Worm (Caenorhabditis elegans) whole organism, late embryonic: Measurements from ENCODE around the gene mdt-30.

Experiments
- C08G9.2 ChIP-seq: sonication (generic microtip); optimal IDR thresholded peaks from 2 replicates; lab custom pipeline; 2016; ENCODE audit warnings: mild to moderate bottlenecking, missing genetic modification characterization, moderate library complexity, missing compliant biosample characterization
- C38D4.7 ChIP-seq: fragments of 200-800 bp; sonication (Bioruptor generic); optimal IDR thresholded peaks from 2 replicates; lab custom pipeline; 2018; ENCODE audit warnings: mild to moderate bottlenecking, missing genetic modification characterization, moderate library complexity, missing compliant biosample characterization
- F13H6.1 ChIP-seq: sonication (generic microtip); optimal IDR thresholded peaks from 2 replicates; lab custom pipeline; 2016; ENCODE audit warnings: missing genetic modification characterization, missing compliant biosample characterization
- K09A11.1 ChIP-seq: sonication (generic microtip); optimal IDR thresholded peaks from 2 replicates; lab custom pipeline; 2017; ENCODE audit warnings: antibody characterized with exemption, mild to moderate bottlenecking, missing genetic modification characterization, missing compliant biosample characterization; ENCODE audit not compliant: insufficient read depth
- T23F11.4 ChIP-seq: fragments of 200-800 bp; sonication (Bioruptor generic); optimal IDR thresholded peaks from 2 replicates; lab custom pipeline; 2018; ENCODE audit warnings: mild to moderate bottlenecking, missing genetic modification characterization, missing compliant biosample characterization
- ama-1 ChIP-seq: fragments of 150-350 bp; optimal IDR thresholded peaks from 2 replicates; lab custom pipeline; 2014
- ceh-22 ChIP-seq: sonication (generic microtip); optimal IDR thresholded peaks from 2 replicates; lab custom pipeline; 2017; ENCODE audit warnings: missing biosample characterization, missing genetic modification characterization
- ceh-24 ChIP-seq: sonication (generic microtip); optimal IDR thresholded peaks from 2 replicates; lab custom pipeline; 2016; ENCODE audit warnings: mild to moderate bottlenecking, missing genetic modification characterization, missing compliant biosample characterization
- ceh-34 ChIP-seq: sonication (generic microtip); optimal IDR thresholded peaks from 2 replicates; lab custom pipeline; 2016; ENCODE audit warnings: mild to moderate bottlenecking, missing genetic modification characterization, missing compliant biosample characterization
- ceh-45 ChIP-seq: fragments of 200-800 bp; sonication (Bioruptor generic); IDR thresholded peaks from 2 replicates; pipeline ENCODE4 v1.3.6; 2022; ENCODE audit warnings: missing genetic modification reagents, missing genetic modification characterization, missing compliant biosample characterization
- ceh-48 ChIP-seq: sonication (generic microtip); optimal IDR thresholded peaks from 2 replicates; lab custom pipeline; 2016; ENCODE audit warnings: missing genetic modification characterization, inconsistent platforms, missing compliant biosample characterization
- ceh-9 ChIP-seq: sonication (generic microtip); optimal IDR thresholded peaks from 2 replicates; lab custom pipeline; 2016; ENCODE audit warnings: mild to moderate bottlenecking, missing genetic modification characterization, inconsistent platforms, missing compliant biosample characterization
- che-1 ChIP-seq: sonication (generic microtip); optimal IDR thresholded peaks from 2 replicates; lab custom pipeline; 2016; ENCODE audit warnings: mild to moderate bottlenecking, missing genetic modification characterization, missing compliant biosample characterization
- dmd-4 ChIP-seq: sonication (generic microtip); optimal IDR thresholded peaks from 2 replicates; lab custom pipeline; 2016; ENCODE audit warnings: borderline replicate concordance, missing genetic modification characterization, missing compliant biosample characterization
- dve-1 ChIP-seq: sonication (generic microtip); optimal IDR thresholded peaks from 2 replicates; lab custom pipeline; 2017; ENCODE audit warnings: antibody characterized with exemption, mild to moderate bottlenecking, missing genetic modification characterization, missing compliant biosample characterization
- elt-2 ChIP-seq: sonication (generic microtip); optimal IDR thresholded peaks from 2 replicates; lab custom pipeline; 2016; ENCODE audit warnings: missing genetic modification reagents, missing genetic modification characterization, missing compliant biosample characterization
- ets-4 ChIP-seq: sonication (generic microtip); optimal IDR thresholded peaks from 2 replicates; lab custom pipeline; 2016; ENCODE audit warnings: missing genetic modification characterization, missing compliant biosample characterization
- eyg-1 ChIP-seq: sonication (generic microtip); optimal IDR thresholded peaks from 2 replicates; lab custom pipeline; 2016; ENCODE audit warnings: missing genotype, missing genetic modification characterization, missing compliant biosample characterization
- fkh-10 ChIP-seq: fragments of 150-350 bp; optimal IDR thresholded peaks from 2 replicates; lab custom pipeline; 2014; ENCODE audit warnings: missing biosample characterization, missing genetic modification reagents, missing genetic modification characterization
- fkh-6 ChIP-seq: sonication (generic microtip); optimal IDR thresholded peaks from 2 replicates; lab custom pipeline; 2016; ENCODE audit warnings: missing genetic modification characterization, missing compliant biosample characterization
- gmeb-2 ChIP-seq: sonication (generic microtip); optimal IDR thresholded peaks from 2 replicates; lab custom pipeline; 2016; ENCODE audit warnings: missing genetic modification characterization, inconsistent platforms, missing compliant biosample characterization
- hlh-30 ChIP-seq: sonication (generic microtip); optimal IDR thresholded peaks from 2 replicates; lab custom pipeline; 2017; ENCODE audit warnings: antibody characterized with exemption, missing genetic modification characterization, missing compliant biosample characterization; ENCODE audit not compliant: insufficient read depth
- hlh-8 ChIP-seq: sonication (generic microtip); optimal IDR thresholded peaks from 2 replicates; lab custom pipeline; 2016; ENCODE audit warnings: missing genotype, missing genetic modification characterization, missing compliant biosample characterization
- lim-6 ChIP-seq: sonication (generic microtip); optimal IDR thresholded peaks from 2 replicates; lab custom pipeline; 2016; ENCODE audit warnings: missing genetic modification characterization, missing compliant biosample characterization
- madf-2 ChIP-seq: sonication (generic microtip); optimal IDR thresholded peaks from 2 replicates; lab custom pipeline; 2017; ENCODE audit warnings: missing genetic modification characterization, missing compliant biosample characterization
- mec-3 ChIP-seq: sonication (generic microtip); optimal IDR thresholded peaks from 2 replicates; lab custom pipeline; 2016; ENCODE audit warnings: borderline replicate concordance, missing genetic modification characterization, missing compliant biosample characterization
- nfya-1 ChIP-seq: sonication (generic microtip); optimal IDR thresholded peaks from 2 replicates; lab custom pipeline; 2017; ENCODE audit warnings: missing genetic modification characterization, mild to moderate bottlenecking, missing compliant biosample characterization, antibody characterized with exemption, moderate library complexity
- nhr-11 ChIP-seq: fragments of 150-350 bp; optimal IDR thresholded peaks from 2 replicates; lab custom pipeline; 2014; ENCODE audit warnings: missing biosample characterization, missing genetic modification characterization
- npax-4 ChIP-seq: sonication (generic microtip); optimal IDR thresholded peaks from 2 replicates; lab custom pipeline; 2016; ENCODE audit warnings: missing genetic modification characterization, missing compliant biosample characterization
- odd-2 ChIP-seq: sonication (generic microtip); optimal IDR thresholded peaks from 2 replicates; lab custom pipeline; 2017; ENCODE audit warnings: antibody characterized with exemption, mild to moderate bottlenecking, missing genetic modification characterization, missing compliant biosample characterization
- pag-3 ChIP-seq: sonication (generic microtip); optimal IDR thresholded peaks from 2 replicates; lab custom pipeline; 2016; ENCODE audit warnings: missing compliant biosample characterization, missing genetic modification characterization, borderline replicate concordance
- pat-9 ChIP-seq: fragments of 200-800 bp; sonication (Bioruptor generic); optimal IDR thresholded peaks from 2 replicates; lab custom pipeline; 2018; ENCODE audit warnings: mild to moderate bottlenecking, missing genetic modification characterization, moderate library complexity, missing compliant biosample characterization
- pax-1 ChIP-seq: fragments of 150-350 bp; optimal IDR thresholded peaks from 2 replicates; lab custom pipeline; 2014; ENCODE audit warnings: missing biosample characterization, missing genetic modification characterization
- ref-2 ChIP-seq: sonication (generic microtip); optimal IDR thresholded peaks from 2 replicates; lab custom pipeline; 2016; ENCODE audit warnings: missing genetic modification characterization, missing compliant biosample characterization
- sdc-2 ChIP-seq: sonication (generic microtip); optimal IDR thresholded peaks from 2 replicates; lab custom pipeline; 2016; ENCODE audit warnings: missing genotype, missing genetic modification characterization, missing compliant biosample characterization
- sox-4 ChIP-seq: sonication (generic microtip); optimal IDR thresholded peaks from 2 replicates; lab custom pipeline; 2017; ENCODE audit warnings: mild to moderate bottlenecking, missing genetic modification characterization, inconsistent platforms, missing compliant biosample characterization
- syd-9 ChIP-seq: sonication (generic microtip); optimal IDR thresholded peaks from 2 replicates; lab custom pipeline; 2016; ENCODE audit warnings: mild to moderate bottlenecking, missing genetic modification characterization, moderate library complexity, missing compliant biosample characterization
- tbx-7 ChIP-seq: sonication (generic microtip); optimal IDR thresholded peaks from 2 replicates; lab custom pipeline; 2016; ENCODE audit warnings: missing genotype, missing genetic modification characterization, missing compliant biosample characterization
- ttx-3 ChIP-seq: sonication (generic microtip); optimal IDR thresholded peaks from 2 replicates; lab custom pipeline; 2016; ENCODE audit warnings: missing genetic modification reagents, missing genetic modification characterization, missing compliant biosample characterization
- unc-42 ChIP-seq: sonication (generic microtip); optimal IDR thresholded peaks from 2 replicates; lab custom pipeline; 2016; ENCODE audit warnings: missing genotype, missing genetic modification characterization, missing compliant biosample characterization
- unc-55 ChIP-seq: sonication (generic microtip); optimal IDR thresholded peaks from 2 replicates; lab custom pipeline; 2017; ENCODE audit warnings: missing biosample characterization, missing genetic modification reagents, missing genetic modification characterization
- unc-86 ChIP-seq: sonication (generic microtip); optimal IDR thresholded peaks from 2 replicates; lab custom pipeline; 2016; ENCODE audit warnings: missing genetic modification characterization, missing compliant biosample characterization
- zip-5 ChIP-seq: sonication (generic microtip); optimal IDR thresholded peaks from 2 replicates; lab custom pipeline; 2016; ENCODE audit warnings: missing genetic modification characterization, missing compliant biosample characterization
- ztf-16 ChIP-seq: sonication (generic microtip); optimal IDR thresholded peaks from 2 replicates; lab custom pipeline; 2017; ENCODE audit warnings: missing genetic modification characterization, missing compliant biosample characterization

The mdt-30 gene

ce11 chrIII:8047412-8047811 lies 19.6 kb upstream of the mdt-30 start, which contains the start of gene K12H4.2:
Gene K12H4.2 (plus strand): TSS chrIII:8047712.
- no peak for TF ChIP-seq sox-4 (tag; lab: Kevin White, UChicago)
- TF ChIP-seq, all 69 proteins: peak for 0

- TF ChIP-seq K09A11.1 (tag; lab: Kevin White, UChicago), result no peak
- TF ChIP-seq fkh-10 (GFP tag; lab: Kevin White, UChicago), result no peak
- no peak for TF ChIP-seq elt-2 (tag; lab: Kevin White, UChicago)
- TF ChIP-seq hlh-30, result no peak
- no peak for TF ChIP-seq ama-1
- no peak for TF ChIP-seq ceh-9 (tag; lab: Kevin White, UChicago)
- no peak for TF ChIP-seq fkh-6
- TF ChIP-seq zip-5 (tag; lab: Kevin White, UChicago), result no peak
- no peak for TF ChIP-seq mec-3 (tag; lab: Kevin White, UChicago)
- no peak for TF ChIP-seq ref-2 (tag; lab: Kevin White, UChicago)
- no peak for TF ChIP-seq F13H6.1 (tag; lab: Kevin White, UChicago)
- TF ChIP-seq ceh-48, result no peak
These were observed 17.9 kb upstream of the mdt-30 start, which contains the start of gene K12H4.3 for ce11 chrIII:8045734-8046133. Gene K12H4.3 (plus strand): TSS chrIII:8046034.

- TF ChIP-seq odd-2 (tag; lab: Kevin White, UChicago), result no peak
- no peak for TF ChIP-seq ztf-16 (tag; lab: Kevin White, UChicago)
- no peak for TF ChIP-seq ama-1
- TF ChIP-seq dve-1, result no peak
- TF ChIP-seq, all 69 proteins: peak for 0
These were observed 16.9 kb upstream of the mdt-30 start, which contains the start of gene spcs-3 for ce11 chrIII:8044717-8045116. Gene spcs-3 (plus strand): TSS chrIII:8045017.

ce11 chrIII:8044187-8044586 lies 16.3 kb upstream of the mdt-30 start, which contains the start of gene K12H4.5:
Gene K12H4.5 (plus strand): TSS chrIII:8044487.
- TF ChIP-seq eyg-1 (tag; lab: Kevin White, UChicago) (no peak), nhr-11 (tag; lab: Kevin White, UChicago) (no peak), ets-4 (tag; lab: Kevin White, UChicago) (no peak), syd-9 (no peak), unc-55 (GFP tag; lab: Kevin White, UChicago) (no peak), hlh-8 (tag; lab: Kevin White, UChicago) (no peak), lim-6 (tag; lab: Kevin White, UChicago) (no peak)
- TF ChIP-seq, all 69 proteins: peak for 0

- TF ChIP-seq ceh-45 (peak; percentile 100), unc-42 (tag; lab: Kevin White, UChicago) (peak; percentile 100), fkh-6 (peak; percentile 99), ttx-3 (tag; lab: Kevin White, UChicago) (peak; percentile 100), npax-4 (tag; lab: Kevin White, UChicago) (peak; percentile 99), unc-86 (peak; percentile 100), C08G9.2 (tag; lab: Kevin White, UChicago) (peak; percentile 100), elt-2 (tag; lab: Kevin White, UChicago) (peak; percentile 100), dmd-4 (peak; percentile 100), pat-9 (peak; percentile 99), gmeb-2 (tag; lab: Kevin White, UChicago) (peak; percentile 99), ceh-24 (tag; lab: Kevin White, UChicago) (peak; percentile 98), sox-4 (tag; lab: Kevin White, UChicago) (peak; percentile 99), T23F11.4 (GFP tag; lab: Kevin White, UChicago) (peak; percentile 99), ceh-34 (tag; lab: Kevin White, UChicago) (peak; percentile 100), sdc-2 (tag; lab: Kevin White, UChicago) (peak; percentile 96), pag-3 (tag; lab: Kevin White, UChicago) (peak; percentile 100), nfya-1 (tag; lab: Kevin White, UChicago) (peak; percentile 98), mec-3 (tag; lab: Kevin White, UChicago) (peak; percentile 100), syd-9 (peak; percentile 100), pax-1 (tag; lab: Kevin White, UChicago) (peak; percentile 85), ceh-22 (tag; lab: Kevin White, UChicago) (peak; percentile 37), C38D4.7 (GFP tag; lab: Kevin White, UChicago) (peak; percentile 98), hlh-30 (peak; percentile 76), che-1 (tag; lab: Kevin White, UChicago) (peak; percentile 96), tbx-7 (peak; percentile 100), madf-2 (peak; percentile 100), fkh-10 (GFP tag; lab: Kevin White, UChicago) (peak; percentile 42)
These were observed 15.9 kb upstream of the mdt-30 start for ce11 chrIII:8043784-8044183.
